Worm (Caenorhabditis elegans): ENCODE data around the gene txt-9.

Gene txt-9

ce11 chrII:5085450-5085849, at the start of gene txt-9:
Gene txt-9 (plus strand): TSS chrII:5085785.
- peak; percentile 17 for TF ChIP-seq hlh-30 (tag; optimal IDR thresholded peaks at IDR 0.05; ENCODE audit: insufficient read depth)
- TF ChIP-seq hlh-11 (tag; optimal IDR thresholded peaks at IDR 0.05) = no peak
- TF ChIP-seq dpl-1 (GFP tag; optimal IDR thresholded peaks at IDR 0.05) = no peak
- no peak for TF ChIP-seq ceh-62 (tag; optimal IDR thresholded peaks at IDR 0.05)
- TF ChIP-seq nhr-42 (GFP tag; IDR thresholded peaks at IDR 0.05) = no peak
- TF ChIP-seq lin-13 (GFP tag; optimal IDR thresholded peaks at IDR 0.05) = no peak
- TF ChIP-seq zag-1 (tag; optimal IDR thresholded peaks at IDR 0.05) = no peak
- TF ChIP-seq madf-5 (GFP tag; IDR thresholded peaks at IDR 0.05) = no peak
- no peak for TF ChIP-seq dmd-6 (GFP tag; IDR thresholded peaks at IDR 0.05)
- no peak for TF ChIP-seq F10B5.3 (tag; optimal IDR thresholded peaks at IDR 0.05)
- TF ChIP-seq nhr-76 (tag; optimal IDR thresholded peaks at IDR 0.05) = no peak
- no peak for TF ChIP-seq zfp-3 (GFP tag; conservative IDR thresholded peaks at IDR 0.05)
- no peak for TF ChIP-seq daf-19 (GFP tag; conservative IDR thresholded peaks at IDR 0.05)
- TF ChIP-seq madf-9 (GFP tag; conservative IDR thresholded peaks at IDR 0.05) = no peak
- no peak for TF ChIP-seq fos-1 (tag; optimal IDR thresholded peaks at IDR 0.05)
- TF ChIP-seq unc-62 (GFP tag; optimal IDR thresholded peaks at IDR 0.05 in 1 of 2) = peak in 1 of 2 experiments; percentile 77
- no peak for TF ChIP-seq unc-62 (tag; optimal IDR thresholded peaks at IDR 0.05)
- no peak for TF ChIP-seq ceh-32 (tag; optimal IDR thresholded peaks at IDR 0.05; ENCODE audit: poor library complexity)
- no peak for TF ChIP-seq pqm-1 (tag; optimal IDR thresholded peaks at IDR 0.05)
- TF ChIP-seq nhr-6 (tag; optimal IDR thresholded peaks at IDR 0.05) = no peak
- no peak for TF ChIP-seq T20F7.1 (GFP tag; optimal IDR thresholded peaks at IDR 0.05)
- peak; percentile 92 for TF ChIP-seq aha-1 (tag)
- TF ChIP-seq snpc-4 (tag; optimal IDR thresholded peaks at IDR 0.05) = no peak
- TF ChIP-seq nhr-28 (tag; optimal IDR thresholded peaks at IDR 0.05) = peak; percentile 38
- TF ChIP-seq daf-16 (GFP tag; optimal IDR thresholded peaks at IDR 0.05) = no peak
- peak; percentile 1 for TF ChIP-seq daf-16 (tag; optimal IDR thresholded peaks at IDR 0.05)

ce11 chrII:5036128-5036527, 49.5 kb upstream of the txt-9 start, which contains the start of gene lrr-1:
Gene lrr-1 (minus strand): TSS chrII:5036439.
- TF ChIP-seq arid-1 (GFP tag; conservative IDR thresholded peaks at IDR 0.05) = 0 out of 2 replicates have a peak, but pooled peaks have one; percentile 29
- no peak for TF ChIP-seq sdz-12 (GFP tag; optimal IDR thresholded peaks at IDR 0.05)
- TF ChIP-seq unc-62 (GFP tag; optimal IDR thresholded peaks at IDR 0.05 in 1 of 2) = peak in 1 of 2 experiments; percentile 85
- no peak for TF ChIP-seq unc-62 (tag; optimal IDR thresholded peaks at IDR 0.05)

- TF ChIP-seq ama-1 (optimal IDR thresholded peaks at IDR 0.05) (no peak), cey-2 (tag; optimal IDR thresholded peaks at IDR 0.05; ENCODE audit: borderline replicate concordance, insufficient read depth) (no peak), lin-29 (GFP tag; IDR thresholded peaks at IDR 0.05) (no peak), lin-38 (GFP tag; IDR thresholded peaks at IDR 0.05) (peak; percentile 33), spr-1 (tag; optimal IDR thresholded peaks at IDR 0.05) (no peak), Y5F2A.4 (GFP tag; optimal IDR thresholded peaks at IDR 0.05) (no peak), nhr-76 (tag; optimal IDR thresholded peaks at IDR 0.05) (no peak), saeg-2 (GFP tag; IDR thresholded peaks at IDR 0.05) (no peak), mxl-3 (GFP tag; optimal IDR thresholded peaks at IDR 0.05) (no peak), snpc-1.2 (GFP tag; IDR thresholded peaks at IDR 0.05) (0 out of 2 replicates have a peak, but pooled peaks have one; percentile 3), sdz-12 (GFP tag; optimal IDR thresholded peaks at IDR 0.05) (no peak), nhr-77 (tag; optimal IDR thresholded peaks at IDR 0.05) (no peak), T20F7.1 (GFP tag; optimal IDR thresholded peaks at IDR 0.05) (no peak), ZK546.5 (tag; optimal IDR thresholded peaks at IDR 0.05) (no peak), nhr-111 (GFP tag; optimal IDR thresholded peaks at IDR 0.05) (no peak), lsy-2 (tag; optimal IDR thresholded peaks at IDR 0.05) (peak in 1 of 2 experiments; percentile 40), dpl-1 (GFP tag; optimal IDR thresholded peaks at IDR 0.05) (peak; percentile 21)
These were observed 45.7 kb upstream of the txt-9 start, which contains the start of gene golg-2 for ce11 chrII:5039912-5040311. Gene golg-2 (minus strand): TSS chrII:5040091.

All from whole organism, L4 larva.